Fruit fly (Drosophila melanogaster) whole organism, embryonic: ENCODE data around the gene CG10283.

Source experiments
- Atf3 ChIP-seq: fragments of 200-800 bp; sonication (Bioruptor generic); optimal IDR thresholded peaks from 3 replicates; lab custom pipeline; 2016; ENCODE audit warnings: missing biosample characterization, missing genetic modification characterization
- Blimp-1 ChIP-seq: fragments of 200-800 bp; sonication (Bioruptor generic); optimal IDR thresholded peaks from 3 replicates; lab custom pipeline; 2018; ENCODE audit warnings: missing biosample characterization, missing genetic modification characterization, mild to moderate bottlenecking, moderate library complexity, missing genetic modification reagents
- CG10267 ChIP-seq: fragments of 200-800 bp; sonication (Bioruptor generic); optimal IDR thresholded peaks from 2 replicates; lab custom pipeline; 2018; ENCODE audit warnings: missing biosample characterization, mild to moderate bottlenecking, missing genetic modification characterization, moderate library complexity
- CG10321 ChIP-seq: fragments of 200-800 bp; sonication (Bioruptor generic); IDR thresholded peaks from 2 replicates; pipeline ENCODE4 v1.3.6; 2022; ENCODE audit warnings: missing biosample characterization, missing genetic modification characterization
- CG12744 ChIP-seq: fragments of 200-800 bp; sonication (Bioruptor generic); optimal IDR thresholded peaks from 2 replicates; lab custom pipeline; 2016; ENCODE audit warnings: missing biosample characterization, missing genetic modification characterization
- CG17328 ChIP-seq: fragments of 200-800 bp; sonication (Bioruptor generic); IDR thresholded peaks from 2 replicates; pipeline ENCODE4 v1.3.6; 2022; ENCODE audit warnings: missing biosample characterization, missing genetic modification characterization
- CG1792 ChIP-seq: fragments of 200-800 bp; sonication (Bioruptor generic); optimal IDR thresholded peaks from 2 replicates; lab custom pipeline; 2016; ENCODE audit warnings: missing biosample characterization, missing genetic modification characterization
- CG30403 ChIP-seq: fragments of 200-800 bp; sonication (Bioruptor generic); optimal IDR thresholded peaks from 3 replicates; lab custom pipeline; 2016; ENCODE audit warnings: missing biosample characterization, missing genetic modification characterization
- CG3065 ChIP-seq: fragments of 200-800 bp; sonication (Bioruptor generic); optimal IDR thresholded peaks from 2 replicates; lab custom pipeline; 2016; ENCODE audit warnings: missing biosample characterization, missing genetic modification characterization
- CG34376 ChIP-seq: fragments of 200-800 bp; sonication (Bioruptor generic); optimal IDR thresholded peaks from 2 replicates; lab custom pipeline; 2018; ENCODE audit warnings: missing biosample characterization, mild to moderate bottlenecking, missing genetic modification characterization
- CG3847 ChIP-seq: fragments of 200-800 bp; sonication (Bioruptor generic); IDR thresholded peaks from 2 replicates; pipeline ENCODE4 v1.3.6; 2022; ENCODE audit warnings: missing biosample characterization, missing genetic modification characterization
- CG4282 ChIP-seq: fragments of 200-800 bp; sonication (Bioruptor generic); optimal IDR thresholded peaks from 2 replicates; lab custom pipeline; 2016; ENCODE audit warnings: missing biosample characterization, missing genetic modification characterization
- CG4328 ChIP-seq: fragments of 200-800 bp; sonication (Bioruptor generic); optimal IDR thresholded peaks from 3 replicates; lab custom pipeline; 2017; ENCODE audit warnings: missing biosample characterization, missing genetic modification reagents, missing genetic modification characterization
- CG4360 ChIP-seq: fragments of 200-800 bp; sonication (Bioruptor generic); IDR thresholded peaks from 2 replicates; pipeline ENCODE4 v1.3.6; 2022; ENCODE audit warnings: missing biosample characterization, missing genetic modification characterization
- CG8944 ChIP-seq: fragments of 200-800 bp; sonication (Bioruptor generic); optimal IDR thresholded peaks from 3 replicates; lab custom pipeline; 2016; ENCODE audit warnings: missing biosample characterization, missing genetic modification characterization
- CG9215 ChIP-seq: fragments of 200-800 bp; sonication (Bioruptor generic); IDR thresholded peaks from 2 replicates; pipeline ENCODE4 v1.3.6; 2022; ENCODE audit warnings: missing biosample characterization, missing genetic modification characterization
- CG9932 ChIP-seq: fragments of 200-800 bp; sonication (Bioruptor generic); IDR thresholded peaks from 2 replicates; pipeline ENCODE4 v1.3.6; 2022; ENCODE audit warnings: missing biosample characterization, missing genetic modification characterization
- CTCF ChIP-seq: fragments of 200-800 bp; sonication (Bioruptor generic); optimal IDR thresholded peaks from 2 replicates; lab custom pipeline; 2017; ENCODE audit warnings: missing biosample characterization, mild to moderate bottlenecking, missing genetic modification characterization, moderate library complexity
- Dref ChIP-seq: fragments of 200-800 bp; sonication (Bioruptor generic); IDR thresholded peaks from 2 replicates; pipeline ENCODE4 v1.3.6; 2022; ENCODE audit warnings: missing biosample characterization, missing genetic modification characterization
- E2f2 ChIP-seq: fragments of 200-800 bp; sonication (Bioruptor generic); IDR thresholded peaks from 2 replicates; pipeline ENCODE4 v1.3.6; 2022; ENCODE audit warnings: missing biosample characterization, missing genetic modification characterization
- HLH4C ChIP-seq: fragments of 200-800 bp; sonication (Bioruptor generic); IDR thresholded peaks from 3 replicates; pipeline ENCODE4 v1.3.6; 2022; ENCODE audit warnings: missing biosample characterization, missing genetic modification characterization; ENCODE audit not compliant: partially characterized antibody
- HmgZ ChIP-seq: fragments of 200-800 bp; sonication (Bioruptor generic); optimal IDR thresholded peaks from 2 replicates; lab custom pipeline; 2018; ENCODE audit warnings: missing biosample characterization, mild to moderate bottlenecking, missing genetic modification characterization
- Hmx ChIP-seq: fragments of 200-800 bp; sonication (Bioruptor generic); optimal IDR thresholded peaks from 2 replicates; lab custom pipeline; 2016; ENCODE audit warnings: missing biosample characterization, missing genetic modification characterization
- Med ChIP-seq: fragments of 200-800 bp; sonication (Bioruptor generic); peaks from one replicate; lab custom pipeline; 2016; ENCODE audit warnings: missing biosample characterization, missing genetic modification characterization, mild to moderate bottlenecking, inconsistent platforms, moderate library complexity
- Rx ChIP-seq: fragments of 200-800 bp; sonication (Bioruptor generic); IDR thresholded peaks from 2 replicates; pipeline ENCODE4 v1.3.6; 2022; ENCODE audit warnings: missing biosample characterization, missing genetic modification characterization
- TFAM ChIP-seq: fragments of 200-800 bp; sonication (Bioruptor generic); optimal IDR thresholded peaks from 2 replicates; lab custom pipeline; 2017; ENCODE audit warnings: missing biosample characterization, missing genetic modification characterization, inconsistent platforms
- Vsx1 ChIP-seq: fragments of 200-800 bp; sonication (Bioruptor generic); optimal IDR thresholded peaks from 2 replicates; lab custom pipeline; 2017; ENCODE audit warnings: missing biosample characterization, mild to moderate bottlenecking, missing genetic modification characterization, missing genetic modification reagents
- ara ChIP-seq: fragments of 200-800 bp; sonication (Bioruptor generic); IDR thresholded peaks from 2 replicates; pipeline ENCODE4 v1.3.6; 2022; ENCODE audit warnings: missing biosample characterization, missing genetic modification characterization
- bab2 ChIP-seq: fragments of 200-800 bp; sonication (Bioruptor generic); optimal IDR thresholded peaks from 2 replicates; lab custom pipeline; 2016; ENCODE audit warnings: missing biosample characterization, missing genetic modification characterization
- bowl ChIP-seq: fragments of 200-800 bp; sonication (Bioruptor generic); IDR thresholded peaks from 2 replicates; pipeline ENCODE4 v1.3.6; 2022; ENCODE audit warnings: missing biosample characterization, missing genetic modification characterization
- btn ChIP-seq: fragments of 200-800 bp; sonication (Bioruptor generic); optimal IDR thresholded peaks from 2 replicates; lab custom pipeline; 2016; ENCODE audit warnings: missing biosample characterization, missing genetic modification characterization
- chinmo ChIP-seq: fragments of 200-800 bp; sonication (Bioruptor generic); IDR thresholded peaks from 4 replicates; pipeline ENCODE4 v1.3.6; 2022; ENCODE audit warnings: missing biosample characterization, missing genetic modification characterization; ENCODE audit not compliant: partially characterized antibody
- chn ChIP-seq: fragments of 200-800 bp; sonication (Bioruptor generic); optimal IDR thresholded peaks from 2 replicates; lab custom pipeline; 2016; ENCODE audit warnings: missing biosample characterization, missing genetic modification characterization
- crp ChIP-seq, 2 experiments: fragments of 200-800 bp; sonication (Bioruptor generic); optimal IDR thresholded peaks; 2 replicates in 1 of 2; 3 replicates in 1 of 2; lab custom pipeline; 2017; ENCODE audit warnings: missing biosample characterization in 2 of 2, missing genetic modification characterization in 2 of 2, mild to moderate bottlenecking in 1 of 2, moderate library complexity in 1 of 2
- esg ChIP-seq: fragments of 200-800 bp; sonication (Bioruptor generic); conservative IDR thresholded peaks from 2 replicates; pipeline ENCODE4 v1.3.6; 2022; ENCODE audit warnings: missing biosample characterization, missing genetic modification characterization
- eve ChIP-seq, 2 experiments: fragments of >200 bp; optimal IDR thresholded peaks; 2 replicates each; lab custom pipeline; 2017; ENCODE audit warnings: missing biosample characterization in 2 of 2, missing genetic modification characterization in 2 of 2
- fd96Cb ChIP-seq: fragments of 200-800 bp; sonication (Bioruptor generic); optimal IDR thresholded peaks from 2 replicates; lab custom pipeline; 2018; ENCODE audit warnings: missing biosample characterization, mild to moderate bottlenecking, missing genetic modification characterization, moderate library complexity
- ftz-f1 ChIP-seq: fragments of 200-800 bp; sonication (Bioruptor generic); optimal IDR thresholded peaks from 2 replicates; lab custom pipeline; 2016; ENCODE audit warnings: missing biosample characterization, missing genetic modification characterization
- gcm ChIP-seq: fragments of 200-800 bp; sonication (Bioruptor generic); optimal IDR thresholded peaks from 2 replicates; lab custom pipeline; 2019; ENCODE audit warnings: missing biosample characterization, mild to moderate bottlenecking, missing genetic modification characterization, moderate library complexity
- hbn ChIP-seq: fragments of 200-800 bp; sonication (Bioruptor generic); IDR thresholded peaks from 2 replicates; pipeline ENCODE4 v1.3.6; 2022; ENCODE audit warnings: missing biosample characterization, missing genetic modification characterization; ENCODE audit not compliant: partially characterized antibody
- kah ChIP-seq: fragments of 200-800 bp; sonication (Bioruptor generic); optimal IDR thresholded peaks from 2 replicates; lab custom pipeline; 2018; ENCODE audit warnings: missing biosample characterization, mild to moderate bottlenecking, missing genetic modification characterization
- klu ChIP-seq: fragments of 200-800 bp; sonication (Bioruptor generic); IDR thresholded peaks from 2 replicates; pipeline ENCODE4 v1.3.6; 2022; ENCODE audit warnings: missing biosample characterization, missing genetic modification characterization
- kni ChIP-seq: fragments of 200-800 bp; sonication (Bioruptor generic); optimal IDR thresholded peaks from 3 replicates; lab custom pipeline; 2017; ENCODE audit warnings: mild to moderate bottlenecking, missing biosample characterization, missing genetic modification reagents, missing genetic modification characterization
- lbe ChIP-seq: fragments of 200-800 bp; sonication (Bioruptor generic); optimal IDR thresholded peaks from 2 replicates; lab custom pipeline; 2016; ENCODE audit warnings: missing biosample characterization, mild to moderate bottlenecking, missing genetic modification characterization
- mam ChIP-seq: fragments of 200-800 bp; sonication (Bioruptor generic); optimal IDR thresholded peaks from 3 replicates; lab custom pipeline; 2016; ENCODE audit warnings: missing biosample characterization, missing genetic modification characterization
- mirr ChIP-seq: fragments of 200-800 bp; sonication (Bioruptor generic); optimal IDR thresholded peaks from 3 replicates; lab custom pipeline; 2018; ENCODE audit warnings: missing biosample characterization, mild to moderate bottlenecking, missing genetic modification characterization
- sens ChIP-seq: fragments of 200-800 bp; sonication (Bioruptor generic); peaks from one replicate; lab custom pipeline; 2016; ENCODE audit warnings: missing biosample characterization, missing genetic modification characterization
- ssp ChIP-seq: fragments of 200-800 bp; sonication (Bioruptor generic); IDR thresholded peaks from 2 replicates; pipeline ENCODE4 v1.3.6; 2022; ENCODE audit warnings: missing biosample characterization, missing genetic modification characterization
- tio ChIP-seq: fragments of 200-800 bp; sonication (Bioruptor generic); optimal IDR thresholded peaks from 2 replicates; lab custom pipeline; 2017; ENCODE audit warnings: missing biosample characterization, missing genetic modification characterization, inconsistent platforms
- tll ChIP-seq, 2 experiments: fragments of 200-800 bp in 1 of 2; fragments of >200 bp in 1 of 2; sonication (Bioruptor generic) in 1 of 2; optimal IDR thresholded peaks; 2 replicates each; lab custom pipeline; 2017 to 2019; ENCODE audit warnings: missing biosample characterization in 2 of 2, missing genetic modification characterization in 2 of 2, mild to moderate bottlenecking in 1 of 2, moderate library complexity in 1 of 2
- tna ChIP-seq: fragments of 200-800 bp; sonication (Bioruptor generic); IDR thresholded peaks from 2 replicates; pipeline ENCODE4 v1.3.6; 2022; ENCODE audit warnings: missing biosample characterization, missing genetic modification characterization; ENCODE audit not compliant: partially characterized antibody
- twi ChIP-seq: fragments of 200-800 bp; optimal IDR thresholded peaks from 2 replicates; lab custom pipeline; 2019; ENCODE audit warnings: missing biosample characterization, mild to moderate bottlenecking, missing genetic modification characterization, moderate library complexity

Gene CG10283

dm6 chr2L:18504881-18505280 is 20.6 kb upstream of the CG10283 start (continued):
- TF ChIP-seq CG4328 (GFP tag; lab: Kevin White, UChicago), result no peak
- peak; percentile 46 for TF ChIP-seq CG30403 (GFP tag; lab: Kevin White, UChicago)
- TF ChIP-seq CG8944 (GFP tag; lab: Kevin White, UChicago), result peak; percentile 51
- no peak for TF ChIP-seq CG12744 (GFP tag; lab: Kevin White, UChicago)
- no peak for TF ChIP-seq HLH4C
- no peak for TF ChIP-seq lbe (GFP tag; lab: Kevin White, UChicago)
- peak; percentile 38; the same call in 1 of the 2 replicates for TF ChIP-seq CG4360
- TF ChIP-seq tio (GFP tag; lab: Kevin White, UChicago), result peak; percentile 57
- TF ChIP-seq hbn (GFP tag; lab: Robert Waterston, UW), result no peak
- no peak for TF ChIP-seq CG34376 (GFP tag; lab: Kevin White, UChicago)
- TF ChIP-seq ssp, result no peak
- no peak for TF ChIP-seq CG3065 (GFP tag; lab: Kevin White, UChicago)
- TF ChIP-seq btn (GFP tag; lab: Kevin White, UChicago), result no peak
- peak; percentile 73 for TF ChIP-seq CG17328 (GFP tag; lab: Robert Waterston, UW)
- TF ChIP-seq crp (GFP tag; optimal IDR thresholded peaks at IDR 0.05; lab: Kevin White, UChicago), result no peak
- no peak for TF ChIP-seq CG1792 (GFP tag; lab: Kevin White, UChicago)
- no peak for TF ChIP-seq klu (GFP tag; lab: Robert Waterston, UW)
- no peak for TF ChIP-seq Hmx (GFP tag; lab: Kevin White, UChicago)
- 0 out of 2 replicates have a peak, but pooled peaks have one; percentile 19 for TF ChIP-seq CG9215 (GFP tag; lab: Robert Waterston, UW)
- TF ChIP-seq mam (GFP tag; lab: Kevin White, UChicago), result no peak
- no peak for TF ChIP-seq HmgZ
- peak; percentile 11 for TF ChIP-seq bab2
- TF ChIP-seq mirr, result no peak
- no peak for TF ChIP-seq chinmo (GFP tag; lab: Robert Waterston, UW)
- TF ChIP-seq tna (GFP tag; lab: Robert Waterston, UW), result no peak
- TF ChIP-seq CG10321, result no peak
- TF ChIP-seq Rx (GFP tag; lab: Robert Waterston, UW), result peak; percentile 15; the same call in 1 of the 2 replicates
- peak; percentile 91 for TF ChIP-seq sens (GFP tag; lab: Kevin White, UChicago)
- TF ChIP-seq kah (GFP tag; lab: Kevin White, UChicago), result no peak
- no peak for TF ChIP-seq CG3847 (GFP tag; lab: Robert Waterston, UW)
- TF ChIP-seq chn, result peak; percentile 65
- peak; percentile 52 for TF ChIP-seq Blimp-1 (GFP tag; lab: Kevin White, UChicago)
- TF ChIP-seq CTCF, result no peak
- TF ChIP-seq ara (GFP tag; lab: Robert Waterston, UW), result peak; percentile 83
- TF ChIP-seq E2f2 (GFP tag; lab: Robert Waterston, UW), result 0 out of 2 replicates have a peak, but pooled peaks have one; percentile 26
- TF ChIP-seq CG4282 (GFP tag; lab: Kevin White, UChicago), result no peak
- TF ChIP-seq Dref, result no peak
- TF ChIP-seq twi (tag; lab: Kevin White, UChicago), result peak; percentile 97
- no peak for TF ChIP-seq TFAM (GFP tag; lab: Kevin White, UChicago)
- no peak for TF ChIP-seq CG9932 (GFP tag; lab: Robert Waterston, UW)
- no peak for TF ChIP-seq Vsx1 (GFP tag; lab: Kevin White, UChicago)
- TF ChIP-seq eve (GFP tag; optimal IDR thresholded peaks at IDR 0.05; lab: Kevin White, UChicago), result peak in 1 of 2 experiments; percentile 68
- peak; percentile 49 for TF ChIP-seq CG10267 (tag; lab: Kevin White, UChicago)
- no peak for TF ChIP-seq kni
- TF ChIP-seq tll (GFP tag; optimal IDR thresholded peaks at IDR 0.05; lab: Kevin White, UChicago), result no peak
- TF ChIP-seq esg, result peak; percentile 58
- TF ChIP-seq ftz-f1 (GFP tag; lab: Kevin White, UChicago), result no peak
- peak; percentile 50 for TF ChIP-seq Atf3 (GFP tag; lab: Kevin White, UChicago)
- TF ChIP-seq gcm (GFP tag; lab: Kevin White, UChicago), result peak; percentile 46
- peak; percentile 44 for TF ChIP-seq fd96Cb (tag; lab: Kevin White, UChicago)
- TF ChIP-seq bowl, result no peak
- TF ChIP-seq Med (GFP tag; lab: Kevin White, UChicago), result peak; percentile 82
